Fruit fly (Drosophila melanogaster) whole organism, embryonic: Measurements from ENCODE around the gene Sema5c.
A peak's percentile ranks its signal among the peaks of the same experiment; 100 is the strongest.

Source experiments
- Antp ChIP-seq: fragments of 200-800 bp; sonication (Bioruptor generic); optimal IDR thresholded peaks from 3 replicates; lab custom pipeline; 2016; ENCODE audit warnings: missing biosample characterization, missing genetic modification characterization
- Atf3 ChIP-seq: fragments of 200-800 bp; sonication (Bioruptor generic); optimal IDR thresholded peaks from 3 replicates; lab custom pipeline; 2016; ENCODE audit warnings: missing biosample characterization, missing genetic modification characterization
- CG11456 ChIP-seq: fragments of 200-800 bp; sonication (Bioruptor generic); IDR thresholded peaks from 3 replicates; pipeline ENCODE4 v1.3.6; 2022; ENCODE audit warnings: missing biosample characterization, missing genetic modification characterization
- CG12236 ChIP-seq: fragments of 200-800 bp; sonication (Bioruptor generic); optimal IDR thresholded peaks from 2 replicates; lab custom pipeline; 2016; ENCODE audit warnings: missing biosample characterization, missing genetic modification characterization
- CG12744 ChIP-seq: fragments of 200-800 bp; sonication (Bioruptor generic); optimal IDR thresholded peaks from 2 replicates; lab custom pipeline; 2016; ENCODE audit warnings: missing biosample characterization, missing genetic modification characterization
- CG17359 ChIP-seq: fragments of 200-800 bp; sonication (Bioruptor generic); optimal IDR thresholded peaks from 3 replicates; lab custom pipeline; 2018; ENCODE audit warnings: missing biosample characterization, mild to moderate bottlenecking, missing genetic modification characterization, moderate library complexity
- CG18599 ChIP-seq: fragments of 200-800 bp; sonication (Bioruptor generic); optimal IDR thresholded peaks from 3 replicates; lab custom pipeline; 2017; ENCODE audit warnings: missing biosample characterization, missing genetic modification characterization, mild to moderate bottlenecking, moderate library complexity, missing genetic modification reagents
- CG2120 ChIP-seq: fragments of 200-800 bp; sonication (Bioruptor generic); optimal IDR thresholded peaks from 3 replicates; lab custom pipeline; 2016; ENCODE audit warnings: missing biosample characterization, missing genetic modification characterization
- CG30020 ChIP-seq: fragments of 200-800 bp; optimal IDR thresholded peaks from 2 replicates; lab custom pipeline; 2019; ENCODE audit warnings: missing biosample characterization, mild to moderate bottlenecking, missing genetic modification characterization, moderate library complexity
- CG30431 ChIP-seq: fragments of 200-800 bp; sonication (Bioruptor generic); optimal IDR thresholded peaks from 2 replicates; lab custom pipeline; 2017; ENCODE audit warnings: missing biosample characterization, missing genetic modification characterization
- CG31441 ChIP-seq: fragments of 200-800 bp; sonication (Bioruptor generic); IDR thresholded peaks from 2 replicates; pipeline ENCODE4 v1.3.6; 2022; ENCODE audit warnings: missing biosample characterization, missing genetic modification characterization
- CG4424 ChIP-seq: fragments of 200-800 bp; sonication (Bioruptor generic); optimal IDR thresholded peaks from 3 replicates; lab custom pipeline; 2016; ENCODE audit warnings: missing biosample characterization, missing genetic modification characterization
- CG4820 ChIP-seq: fragments of 200-800 bp; sonication (Bioruptor generic); optimal IDR thresholded peaks from 3 replicates; lab custom pipeline; 2016; ENCODE audit warnings: missing biosample characterization, missing genetic modification characterization
- CG6254 ChIP-seq: fragments of 200-800 bp; sonication (Bioruptor generic); optimal IDR thresholded peaks from 3 replicates; lab custom pipeline; 2017; ENCODE audit warnings: mild to moderate bottlenecking, missing biosample characterization, missing genetic modification reagents, missing genetic modification characterization
- CG6683 ChIP-seq: fragments of 200-800 bp; sonication (Bioruptor generic); optimal IDR thresholded peaks from 2 replicates; lab custom pipeline; 2017; ENCODE audit warnings: missing biosample characterization, mild to moderate bottlenecking, missing genetic modification characterization, missing genetic modification reagents
- CG6689 ChIP-seq: fragments of 200-800 bp; sonication (Bioruptor generic); IDR thresholded peaks from 2 replicates; pipeline ENCODE4 v1.3.6; 2022; ENCODE audit warnings: missing biosample characterization, missing genetic modification characterization
- CG7372 ChIP-seq: fragments of 200-800 bp; sonication (Bioruptor generic); IDR thresholded peaks from 2 replicates; pipeline ENCODE4 v1.3.6; 2022; ENCODE audit warnings: missing biosample characterization, missing genetic modification characterization
- CG7963 ChIP-seq: fragments of 200-800 bp; sonication (Bioruptor generic); IDR thresholded peaks from 3 replicates; pipeline ENCODE4 v1.3.6; 2022; ENCODE audit warnings: missing biosample characterization, missing genetic modification characterization; ENCODE audit not compliant: partially characterized antibody
- CG8281 ChIP-seq: fragments of 200-800 bp; sonication (Bioruptor generic); optimal IDR thresholded peaks from 2 replicates; lab custom pipeline; 2018; ENCODE audit warnings: missing biosample characterization, mild to moderate bottlenecking, missing genetic modification characterization, moderate library complexity
- CG9932 ChIP-seq: fragments of 200-800 bp; sonication (Bioruptor generic); IDR thresholded peaks from 2 replicates; pipeline ENCODE4 v1.3.6; 2022; ENCODE audit warnings: missing biosample characterization, missing genetic modification characterization
- Drgx ChIP-seq: fragments of 200-800 bp; sonication (Bioruptor generic); IDR thresholded peaks from 2 replicates; pipeline ENCODE4 v1.3.6; 2022; ENCODE audit warnings: missing biosample characterization, missing genetic modification characterization
- Elba2 ChIP-seq: fragments of 200-800 bp; sonication (Bioruptor generic); optimal IDR thresholded peaks from 3 replicates; lab custom pipeline; 2016; ENCODE audit warnings: missing biosample characterization, missing genetic modification characterization
- Ets97D ChIP-seq: fragments of 200-800 bp; sonication (Bioruptor generic); optimal IDR thresholded peaks from 3 replicates; lab custom pipeline; 2016; ENCODE audit warnings: missing biosample characterization, missing genetic modification characterization
- Fer1 ChIP-seq: fragments of 200-800 bp; sonication (Bioruptor generic); optimal IDR thresholded peaks from 2 replicates; lab custom pipeline; 2017; ENCODE audit warnings: missing biosample characterization, mild to moderate bottlenecking, missing genetic modification characterization
- Fer2 ChIP-seq: fragments of 200-800 bp; sonication (Bioruptor generic); optimal IDR thresholded peaks from 2 replicates; lab custom pipeline; 2018; ENCODE audit warnings: missing biosample characterization, mild to moderate bottlenecking, missing genetic modification characterization, moderate library complexity
- MESR4 ChIP-seq: fragments of 200-800 bp; sonication (Bioruptor generic); optimal IDR thresholded peaks from 2 replicates; lab custom pipeline; 2018; ENCODE audit warnings: missing biosample characterization, mild to moderate bottlenecking, missing genetic modification characterization, moderate library complexity
- MTF-1 ChIP-seq: fragments of 200-800 bp; sonication (Bioruptor generic); optimal IDR thresholded peaks from 2 replicates; lab custom pipeline; 2018; ENCODE audit warnings: missing biosample characterization, mild to moderate bottlenecking, missing genetic modification characterization, borderline replicate concordance
- Neu2 ChIP-seq: fragments of 200-800 bp; sonication (Bioruptor generic); optimal IDR thresholded peaks from 3 replicates; lab custom pipeline; 2016; ENCODE audit warnings: missing biosample characterization, missing genetic modification characterization, borderline replicate concordance
- Nf-YC ChIP-seq: fragments of 200-800 bp; optimal IDR thresholded peaks from 3 replicates; lab custom pipeline; 2019; ENCODE audit warnings: missing biosample characterization, mild to moderate bottlenecking, missing genetic modification characterization, moderate library complexity
- ato ChIP-seq: fragments of 200-800 bp; sonication (Bioruptor generic); IDR thresholded peaks from 2 replicates; pipeline ENCODE4 v1.3.6; 2022; ENCODE audit warnings: missing biosample characterization, missing genetic modification characterization; ENCODE audit not compliant: partially characterized antibody
- bowl ChIP-seq: fragments of 200-800 bp; sonication (Bioruptor generic); IDR thresholded peaks from 2 replicates; pipeline ENCODE4 v1.3.6; 2022; ENCODE audit warnings: missing biosample characterization, missing genetic modification characterization
- bsh ChIP-seq, 2 experiments: fragments of 200-800 bp; sonication (Bioruptor generic); optimal IDR thresholded peaks; 2 replicates each; lab custom pipeline; 2017 to 2018; ENCODE audit warnings: mild to moderate bottlenecking in 2 of 2, missing biosample characterization in 2 of 2, missing genetic modification characterization in 2 of 2, moderate library complexity in 1 of 2
- corto ChIP-seq: fragments of 200-800 bp; sonication (Bioruptor generic); optimal IDR thresholded peaks from 2 replicates; lab custom pipeline; 2016; ENCODE audit warnings: missing biosample characterization, mild to moderate bottlenecking, missing genetic modification characterization, moderate library complexity
- eyg ChIP-seq: fragments of 200-800 bp; sonication (Bioruptor generic); optimal IDR thresholded peaks from 3 replicates; lab custom pipeline; 2016; ENCODE audit warnings: missing biosample characterization, missing genetic modification characterization
- fd64A ChIP-seq: fragments of 200-800 bp; sonication (Bioruptor generic); optimal IDR thresholded peaks from 3 replicates; lab custom pipeline; 2018; ENCODE audit warnings: missing biosample characterization, mild to moderate bottlenecking, missing genetic modification characterization
- gsb-n ChIP-seq: fragments of 200-800 bp; sonication (Bioruptor generic); optimal IDR thresholded peaks from 3 replicates; lab custom pipeline; 2018; ENCODE audit warnings: missing biosample characterization, mild to moderate bottlenecking, missing genetic modification characterization
- her ChIP-seq: fragments of 200-800 bp; sonication (Bioruptor generic); optimal IDR thresholded peaks from 2 replicates; lab custom pipeline; 2016; ENCODE audit warnings: missing biosample characterization, missing genetic modification characterization
- lbe ChIP-seq: fragments of 200-800 bp; sonication (Bioruptor generic); optimal IDR thresholded peaks from 2 replicates; lab custom pipeline; 2016; ENCODE audit warnings: missing biosample characterization, mild to moderate bottlenecking, missing genetic modification characterization
- lola ChIP-seq, 3 experiments: fragments of >200 bp in 2 of 3; fragments of 200-800 bp in 1 of 3; sonication (Bioruptor generic) in 1 of 3; optimal IDR thresholded peaks; 2 replicates each; lab custom pipeline; 2017 to 2019; ENCODE audit warnings: missing biosample characterization in 3 of 3, missing genetic modification characterization in 3 of 3, mild to moderate bottlenecking in 1 of 3, moderate library complexity in 1 of 3
- mld ChIP-seq: fragments of 200-800 bp; sonication (Bioruptor generic); IDR thresholded peaks from 3 replicates; pipeline ENCODE4 v1.3.6; 2022; ENCODE audit warnings: missing biosample characterization, missing genetic modification characterization; ENCODE audit not compliant: partially characterized antibody
- nom ChIP-seq: fragments of 200-800 bp; sonication (Bioruptor generic); optimal IDR thresholded peaks from 2 replicates; lab custom pipeline; 2017; ENCODE audit warnings: missing biosample characterization, missing genetic modification characterization, mild to moderate bottlenecking, moderate library complexity, missing genetic modification reagents
- phol ChIP-seq: fragments of 200-800 bp; sonication (Bioruptor generic); optimal IDR thresholded peaks from 3 replicates; lab custom pipeline; 2018; ENCODE audit warnings: missing biosample characterization, mild to moderate bottlenecking, missing genetic modification characterization, moderate library complexity
- run ChIP-seq: fragments of 200-800 bp; sonication (Bioruptor generic); optimal IDR thresholded peaks from 3 replicates; lab custom pipeline; 2018; ENCODE audit warnings: missing biosample characterization, mild to moderate bottlenecking, missing genetic modification characterization
- sens ChIP-seq: fragments of 200-800 bp; sonication (Bioruptor generic); peaks from one replicate; lab custom pipeline; 2016; ENCODE audit warnings: missing biosample characterization, missing genetic modification characterization
- sima ChIP-seq: fragments of 200-800 bp; sonication (Bioruptor generic); optimal IDR thresholded peaks from 2 replicates; lab custom pipeline; 2016; ENCODE audit warnings: missing biosample characterization, missing genetic modification characterization
- zfh1 ChIP-seq: fragments of 200-800 bp; sonication (Bioruptor generic); IDR thresholded peaks from 3 replicates; pipeline ENCODE4 v1.3.6; 2022; ENCODE audit warnings: missing biosample characterization, missing genetic modification characterization
- zfh2 ChIP-seq: fragments of 200-800 bp; sonication (Bioruptor generic); optimal IDR thresholded peaks from 2 replicates; lab custom pipeline; 2016; ENCODE audit warnings: missing biosample characterization, missing genetic modification characterization

The Sema5c gene

dm6 chr3L:12115966-12116735 lies 34.5 kb upstream of the Sema5c start, which contains the start of gene vers (continued):
- TF ChIP-seq CG17359 (tag; lab: Kevin White, UChicago) (no peak), Ets97D (GFP tag; lab: Kevin White, UChicago) (peak; percentile 58), sima (GFP tag; lab: Kevin White, UChicago) (no peak), zfh2 (GFP tag; lab: Kevin White, UChicago) (peak; percentile 33), CG8281 (tag; lab: Kevin White, UChicago) (no peak), CG31441 (GFP tag; lab: Robert Waterston, UW) (no peak), CG12744 (GFP tag; lab: Kevin White, UChicago) (no peak), Fer1 (GFP tag; lab: Kevin White, UChicago) (peak; percentile 32), fd64A (no peak), ato (GFP tag; lab: Robert Waterston, UW) (peak; percentile 95), CG6689 (GFP tag; lab: Robert Waterston, UW) (no peak), MTF-1 (GFP tag; lab: Kevin White, UChicago) (no peak), CG30431 (GFP tag; lab: Kevin White, UChicago) (no peak), gsb-n (tag; lab: Kevin White, UChicago) (peak; percentile 19), CG11456 (GFP tag; lab: Robert Waterston, UW) (no peak), CG7963 (GFP tag; lab: Robert Waterston, UW) (peak; percentile 82), CG30020 (peak; percentile 32), run (tag; lab: Kevin White, UChicago) (no peak), CG4424 (GFP tag; lab: Kevin White, UChicago) (no peak), CG4820 (GFP tag; lab: Kevin White, UChicago) (no peak), lola (GFP tag; optimal IDR thresholded peaks at IDR 0.05; lab: Kevin White, UChicago) (no peak), CG9932 (peak; percentile 74), phol (tag; lab: Kevin White, UChicago) (peak; percentile 38), Elba2 (GFP tag; lab: Kevin White, UChicago) (peak; percentile 75), CG7372 (GFP tag; lab: Robert Waterston, UW) (no peak), Nf-YC (tag; lab: Kevin White, UChicago) (no peak), CG6254 (GFP tag; lab: Kevin White, UChicago) (no peak), Antp (GFP tag; lab: Kevin White, UChicago) (no peak), zfh1 (GFP tag; lab: Robert Waterston, UW) (peak; percentile 40; the same call in 1 of the 3 replicates), CG18599 (GFP tag; lab: Kevin White, UChicago) (no peak), Atf3 (GFP tag; lab: Kevin White, UChicago) (no peak), her (GFP tag; lab: Kevin White, UChicago) (peak; percentile 0), CG6683 (no peak), CG2120 (GFP tag; lab: Kevin White, UChicago) (peak; percentile 42), CG12236 (no peak), MESR4 (GFP tag; lab: Kevin White, UChicago) (peak; percentile 67), eyg (GFP tag; lab: Kevin White, UChicago) (no peak), Fer2 (tag; lab: Kevin White, UChicago) (no peak)

dm6 chr3L:12115103-12115502 lies 33.5 kb upstream of the Sema5c start:
- peak; percentile 65 for TF ChIP-seq Drgx (GFP tag; lab: Robert Waterston, UW)
- no peak for TF ChIP-seq Neu2 (GFP tag; lab: Kevin White, UChicago)
- TF ChIP-seq nom, result peak; percentile 78
- peak; percentile 66 for TF ChIP-seq sens (GFP tag; lab: Kevin White, UChicago)
- TF ChIP-seq lbe, result peak; percentile 91
- peak in 1 of 2 experiments; percentile 81 for TF ChIP-seq bsh (GFP tag; optimal IDR thresholded peaks at IDR 0.05; lab: Kevin White, UChicago)
- no peak for TF ChIP-seq mld (GFP tag; lab: Robert Waterston, UW)
- TF ChIP-seq bowl, result no peak
- peak; percentile 90 for TF ChIP-seq corto (GFP tag; lab: Kevin White, UChicago)
